2 worm cellular contexts compared by ENCODE assay signal in genomic region chrII:11596157-11596740, ce11.
TF ChIP-seq lines count a peak whose summit lies in the region.

No protein-coding gene starts in this region.

TF ChIP-seq in whole organism, L4 larva, 104 proteins besides CTCF, POLR2A, EP300 and RAD21 (continued from another document):
- TF ChIP-seq R02D3.7 (tag; optimal IDR thresholded peaks at IDR 0.05; lab: Kevin White, UChicago) (no peak), php-3 (GFP tag; IDR thresholded peaks at IDR 0.05; lab: Robert Waterston, UW) (no peak), aha-1 (tag; lab: Kevin White, UChicago) (no peak)

TF ChIP-seq in whole organism, young adult, 124 proteins besides CTCF, POLR2A, EP300 and RAD21 (continued from another document):
- TF ChIP-seq let-607 (tag; optimal IDR thresholded peaks at IDR 0.05; lab: Kevin White, UChicago) = no peak
- no peak for TF ChIP-seq ztf-3 (GFP tag; optimal IDR thresholded peaks at IDR 0.05; lab: Kevin White, UChicago)
- TF ChIP-seq madf-10 (tag; optimal IDR thresholded peaks at IDR 0.05; lab: Kevin White, UChicago) = no peak
- TF ChIP-seq him-1 (tag; optimal IDR thresholded peaks at IDR 0.05; lab: Kevin White, UChicago) = peak; percentile 26
- TF ChIP-seq Y53G8AR.9 (GFP tag; conservative IDR thresholded peaks at IDR 0.05; lab: Robert Waterston, UW) = peak; percentile 64; the same call in 1 of the 2 replicates
- TF ChIP-seq nhr-80 (tag; optimal IDR thresholded peaks at IDR 0.05; lab: Kevin White, UChicago) = peak; percentile 49
- peak; percentile 75 for TF ChIP-seq xnd-1 (tag; optimal IDR thresholded peaks at IDR 0.05; lab: Kevin White, UChicago)
- TF ChIP-seq F55B11.4 (tag; optimal IDR thresholded peaks at IDR 0.05; lab: Kevin White, UChicago; ENCODE audit: borderline replicate concordance, insufficient read depth) = no peak
- no peak for TF ChIP-seq akir-1 (GFP tag; optimal IDR thresholded peaks at IDR 0.05; lab: Kevin White, UChicago)
- no peak for TF ChIP-seq sea-2 (GFP tag; IDR thresholded peaks at IDR 0.05; lab: Robert Waterston, UW)
- no peak for TF ChIP-seq ztf-25 (GFP tag; IDR thresholded peaks at IDR 0.05; lab: Robert Waterston, UW)
- no peak for TF ChIP-seq mel-28 (tag; optimal IDR thresholded peaks at IDR 0.05; lab: Kevin White, UChicago; ENCODE audit: borderline replicate concordance)
- no peak for TF ChIP-seq zfh-2 (GFP tag; conservative IDR thresholded peaks at IDR 0.05; lab: Robert Waterston, UW)
- peak; percentile 25 for TF ChIP-seq unc-130 (GFP tag; optimal IDR thresholded peaks at IDR 0.05; lab: Kevin White, UChicago)
- TF ChIP-seq F23B12.7 (tag; optimal IDR thresholded peaks at IDR 0.05; lab: Kevin White, UChicago; ENCODE audit: insufficient read depth) = no peak
- no peak for TF ChIP-seq F57C9.4 (tag; optimal IDR thresholded peaks at IDR 0.05; lab: Kevin White, UChicago)
- TF ChIP-seq F33H1.4 (GFP tag; IDR thresholded peaks at IDR 0.05; lab: Robert Waterston, UW) = peak; percentile 83
- TF ChIP-seq nhr-90 (tag; optimal IDR thresholded peaks at IDR 0.05; lab: Kevin White, UChicago) = no peak
- TF ChIP-seq atf-7 (tag; optimal IDR thresholded peaks at IDR 0.05; lab: Kevin White, UChicago) = no peak
- TF ChIP-seq hsf-1 (GFP tag; IDR thresholded peaks at IDR 0.05; lab: Robert Waterston, UW) = peak; percentile 92
- TF ChIP-seq B0019.2 (GFP tag; conservative IDR thresholded peaks at IDR 0.05; lab: Robert Waterston, UW) = no peak
- no peak for TF ChIP-seq nfyb-1 (GFP tag; IDR thresholded peaks at IDR 0.05; lab: Robert Waterston, UW)
- TF ChIP-seq repo-1 (tag; optimal IDR thresholded peaks at IDR 0.05; lab: Kevin White, UChicago) = peak; percentile 37
- no peak for TF ChIP-seq ama-1 (optimal IDR thresholded peaks at IDR 0.05; lab: Kevin White, UChicago)
- TF ChIP-seq ama-1 (GFP tag; optimal IDR thresholded peaks at IDR 0.05; lab: Kevin White, UChicago) = peak in 1 of 2 experiments; percentile 22
- no peak for TF ChIP-seq Y53F4B.3 (GFP tag; IDR thresholded peaks at IDR 0.05; lab: Robert Waterston, UW)
- peak; percentile 89 for TF ChIP-seq lsl-1 (GFP tag; optimal IDR thresholded peaks at IDR 0.05; lab: Kevin White, UChicago)
TF ChIP-seq in whole organism, young adult: peak in this region for 40.
